Fruit fly (Drosophila melanogaster) whole organism, embryonic: ENCODE data around the gene LUBEL.

Source experiments
- Abd-B ChIP-seq: fragments of 200-800 bp; sonication (Bioruptor generic); optimal IDR thresholded peaks from 2 replicates; lab custom pipeline; 2018; ENCODE audit warnings: missing biosample characterization, mild to moderate bottlenecking, missing genetic modification characterization, moderate library complexity
- Ada2b ChIP-seq: fragments of 200-800 bp; sonication (Bioruptor generic); IDR thresholded peaks from 2 replicates; pipeline ENCODE4 v1.3.6; 2022; ENCODE audit warnings: missing biosample characterization, missing genetic modification characterization
- B-H2 ChIP-seq: fragments of 200-800 bp; sonication (Bioruptor generic); optimal IDR thresholded peaks from 2 replicates; lab custom pipeline; 2018; ENCODE audit warnings: missing biosample characterization, mild to moderate bottlenecking, missing genetic modification characterization
- Bgb ChIP-seq: fragments of 200-800 bp; sonication (Bioruptor generic); IDR thresholded peaks from 2 replicates; pipeline ENCODE4 v1.3.6; 2022; ENCODE audit warnings: missing biosample characterization, missing genetic modification characterization; ENCODE audit not compliant: partially characterized antibody
- CG10321 ChIP-seq: fragments of 200-800 bp; sonication (Bioruptor generic); IDR thresholded peaks from 2 replicates; pipeline ENCODE4 v1.3.6; 2022; ENCODE audit warnings: missing biosample characterization, missing genetic modification characterization
- CG10959 ChIP-seq: fragments of 200-800 bp; sonication (Bioruptor generic); IDR thresholded peaks from 2 replicates; pipeline ENCODE4 v1.3.6; 2022; ENCODE audit warnings: missing biosample characterization, missing genetic modification characterization
- CG11504 ChIP-seq: fragments of 200-800 bp; sonication (Bioruptor generic); optimal IDR thresholded peaks from 3 replicates; lab custom pipeline; 2019; ENCODE audit warnings: missing biosample characterization, mild to moderate bottlenecking, missing genetic modification characterization, moderate library complexity
- CG11695 ChIP-seq: fragments of 200-800 bp; sonication (Bioruptor generic); IDR thresholded peaks from 3 replicates; pipeline ENCODE4 v1.3.6; 2022; ENCODE audit warnings: missing biosample characterization, missing genetic modification characterization
- CG12219 ChIP-seq: fragments of 200-800 bp; sonication (Bioruptor generic); optimal IDR thresholded peaks from 3 replicates; lab custom pipeline; 2018; ENCODE audit warnings: missing biosample characterization, mild to moderate bottlenecking, missing genetic modification characterization
- CG12391 ChIP-seq: fragments of 200-800 bp; sonication (Bioruptor generic); optimal IDR thresholded peaks from 3 replicates; lab custom pipeline; 2018; ENCODE audit warnings: missing biosample characterization, mild to moderate bottlenecking, missing genetic modification characterization, moderate library complexity
- CG14441 ChIP-seq: fragments of 200-800 bp; sonication (Bioruptor generic); IDR thresholded peaks from 2 replicates; pipeline ENCODE4 v1.3.6; 2022; ENCODE audit warnings: missing biosample characterization, missing genetic modification characterization
- CG16815 ChIP-seq: fragments of 200-800 bp; sonication (Bioruptor generic); optimal IDR thresholded peaks from 3 replicates; lab custom pipeline; 2017; ENCODE audit warnings: missing biosample characterization, mild to moderate bottlenecking, missing genetic modification characterization
- CG17186 ChIP-seq: fragments of 200-800 bp; sonication (Bioruptor generic); optimal IDR thresholded peaks from 3 replicates; lab custom pipeline; 2017; ENCODE audit warnings: missing biosample characterization, missing genetic modification reagents, missing genetic modification characterization
- CG18011 ChIP-seq: fragments of 200-800 bp; sonication (Bioruptor generic); optimal IDR thresholded peaks from 2 replicates; lab custom pipeline; 2017; ENCODE audit warnings: missing biosample characterization, missing genetic modification characterization, mild to moderate bottlenecking, moderate library complexity, missing genotype
- CG2120 ChIP-seq: fragments of 200-800 bp; sonication (Bioruptor generic); optimal IDR thresholded peaks from 3 replicates; lab custom pipeline; 2016; ENCODE audit warnings: missing biosample characterization, missing genetic modification characterization
- CG2678 ChIP-seq: fragments of 200-800 bp; sonication (Bioruptor generic); optimal IDR thresholded peaks from 3 replicates; lab custom pipeline; 2019; ENCODE audit warnings: missing biosample characterization, mild to moderate bottlenecking, missing genetic modification characterization, moderate library complexity
- CG2875 ChIP-seq: fragments of 200-800 bp; sonication (Bioruptor generic); optimal IDR thresholded peaks from 2 replicates; lab custom pipeline; 2017; ENCODE audit warnings: missing biosample characterization, mild to moderate bottlenecking, missing genetic modification characterization, missing genetic modification reagents
- CG30020 ChIP-seq: fragments of 200-800 bp; optimal IDR thresholded peaks from 2 replicates; lab custom pipeline; 2019; ENCODE audit warnings: missing biosample characterization, mild to moderate bottlenecking, missing genetic modification characterization, moderate library complexity
- CG3065 ChIP-seq: fragments of 200-800 bp; sonication (Bioruptor generic); optimal IDR thresholded peaks from 2 replicates; lab custom pipeline; 2016; ENCODE audit warnings: missing biosample characterization, missing genetic modification characterization
- CG3281 ChIP-seq: fragments of 200-800 bp; sonication (Bioruptor generic); optimal IDR thresholded peaks from 3 replicates; lab custom pipeline; 2017; ENCODE audit warnings: missing biosample characterization, mild to moderate bottlenecking, missing genetic modification characterization
- CG3407 ChIP-seq: fragments of 200-800 bp; sonication (Bioruptor generic); optimal IDR thresholded peaks from 2 replicates; lab custom pipeline; 2018; ENCODE audit warnings: missing biosample characterization, mild to moderate bottlenecking, missing genetic modification characterization
- CG6765 ChIP-seq: fragments of 200-800 bp; sonication (Bioruptor generic); optimal IDR thresholded peaks from 3 replicates; lab custom pipeline; 2017; ENCODE audit warnings: missing biosample characterization, mild to moderate bottlenecking, missing genetic modification characterization
- CG7556 ChIP-seq: fragments of 200-800 bp; sonication (Bioruptor generic); optimal IDR thresholded peaks from 2 replicates; lab custom pipeline; 2017; ENCODE audit warnings: missing biosample characterization, mild to moderate bottlenecking, missing genetic modification characterization
- CG8944 ChIP-seq: fragments of 200-800 bp; sonication (Bioruptor generic); optimal IDR thresholded peaks from 3 replicates; lab custom pipeline; 2016; ENCODE audit warnings: missing biosample characterization, missing genetic modification characterization
- CrebB ChIP-seq: fragments of 200-800 bp; sonication (Bioruptor generic); optimal IDR thresholded peaks from 3 replicates; lab custom pipeline; 2018; ENCODE audit warnings: missing biosample characterization, mild to moderate bottlenecking, missing genetic modification characterization
- Dad ChIP-seq: fragments of 200-800 bp; sonication (Bioruptor generic); optimal IDR thresholded peaks from 3 replicates; lab custom pipeline; 2016; ENCODE audit warnings: missing biosample characterization, missing genetic modification characterization
- Dbx ChIP-seq: fragments of 200-800 bp; sonication (Bioruptor generic); IDR thresholded peaks from 3 replicates; pipeline ENCODE4 v1.3.6; 2022; ENCODE audit warnings: missing biosample characterization, missing genetic modification characterization
- Dip3 ChIP-seq: fragments of 200-800 bp; sonication (Bioruptor generic); optimal IDR thresholded peaks from 3 replicates; lab custom pipeline; 2016; ENCODE audit warnings: missing biosample characterization, missing genetic modification characterization
- MTF-1 ChIP-seq: fragments of 200-800 bp; sonication (Bioruptor generic); optimal IDR thresholded peaks from 2 replicates; lab custom pipeline; 2018; ENCODE audit warnings: missing biosample characterization, mild to moderate bottlenecking, missing genetic modification characterization, borderline replicate concordance
- Med ChIP-seq: fragments of 200-800 bp; sonication (Bioruptor generic); peaks from one replicate; lab custom pipeline; 2016; ENCODE audit warnings: missing biosample characterization, missing genetic modification characterization, mild to moderate bottlenecking, inconsistent platforms, moderate library complexity
- Mes4 ChIP-seq: fragments of 200-800 bp; sonication (Bioruptor generic); optimal IDR thresholded peaks from 2 replicates; lab custom pipeline; 2016; ENCODE audit warnings: missing biosample characterization, missing genetic modification characterization
- Nf-YA ChIP-seq: fragments of 200-800 bp; sonication (Bioruptor generic); IDR thresholded peaks from 2 replicates; pipeline ENCODE4 v1.3.6; 2022; ENCODE audit warnings: missing biosample characterization, missing genetic modification characterization
- Side ChIP-seq: fragments of 200-800 bp; sonication (Bioruptor generic); optimal IDR thresholded peaks from 2 replicates; lab custom pipeline; 2016; ENCODE audit warnings: missing biosample characterization, missing genetic modification characterization
- Sox102F ChIP-seq: fragments of 200-800 bp; sonication (Bioruptor generic); optimal IDR thresholded peaks from 2 replicates; lab custom pipeline; 2018; ENCODE audit warnings: missing biosample characterization, mild to moderate bottlenecking, missing genetic modification characterization, moderate library complexity
- Ssrp ChIP-seq: fragments of 200-800 bp; sonication (Bioruptor generic); optimal IDR thresholded peaks from 2 replicates; lab custom pipeline; 2018; ENCODE audit warnings: missing biosample characterization, mild to moderate bottlenecking, missing genetic modification characterization, moderate library complexity
- ab ChIP-seq: fragments of 200-800 bp; sonication (Bioruptor generic); optimal IDR thresholded peaks from 2 replicates; lab custom pipeline; 2016; ENCODE audit warnings: missing biosample characterization, missing genetic modification characterization
- ase ChIP-seq: fragments of 200-800 bp; sonication (Bioruptor generic); IDR thresholded peaks from 3 replicates; pipeline ENCODE4 v1.3.6; 2022; ENCODE audit warnings: missing biosample characterization, missing genetic modification characterization
- cad ChIP-seq: fragments of >200 bp; optimal IDR thresholded peaks from 2 replicates; lab custom pipeline; 2017; ENCODE audit warnings: missing biosample characterization, missing genetic modification characterization
- caup ChIP-seq: fragments of 200-800 bp; sonication (Bioruptor generic); optimal IDR thresholded peaks from 3 replicates; lab custom pipeline; 2017; ENCODE audit warnings: missing biosample characterization, mild to moderate bottlenecking, missing genetic modification characterization, moderate library complexity; ENCODE audit not compliant: severe bottlenecking
- ci ChIP-seq: fragments of 200-800 bp; sonication (Bioruptor generic); IDR thresholded peaks from 3 replicates; pipeline ENCODE4 v1.3.6; 2022; ENCODE audit warnings: missing biosample characterization, missing genetic modification characterization
- crp ChIP-seq, 2 experiments: fragments of 200-800 bp; sonication (Bioruptor generic); optimal IDR thresholded peaks; 2 replicates in 1 of 2; 3 replicates in 1 of 2; lab custom pipeline; 2017; ENCODE audit warnings: missing biosample characterization in 2 of 2, missing genetic modification characterization in 2 of 2, mild to moderate bottlenecking in 1 of 2, moderate library complexity in 1 of 2
- dan ChIP-seq: fragments of 200-800 bp; sonication (Bioruptor generic); IDR thresholded peaks from 2 replicates; pipeline ENCODE4 v1.3.6; 2022; ENCODE audit warnings: missing biosample characterization, missing genetic modification characterization
- hb ChIP-seq: fragments of 200-800 bp; sonication (Bioruptor generic); IDR thresholded peaks from 3 replicates; pipeline ENCODE4 v1.3.6; 2022; ENCODE audit warnings: missing biosample characterization, missing genetic modification characterization; ENCODE audit not compliant: partially characterized antibody
- jumu ChIP-seq: fragments of 200-800 bp; sonication (Bioruptor generic); optimal IDR thresholded peaks from 3 replicates; lab custom pipeline; 2016; ENCODE audit warnings: missing biosample characterization, missing genetic modification characterization
- nerfin-1 ChIP-seq: fragments of 200-800 bp; sonication (Bioruptor generic); optimal IDR thresholded peaks from 3 replicates; lab custom pipeline; 2019; ENCODE audit warnings: missing biosample characterization, mild to moderate bottlenecking, missing genetic modification characterization, moderate library complexity
- rib ChIP-seq: fragments of 200-800 bp; sonication (Bioruptor generic); IDR thresholded peaks from 2 replicates; pipeline ENCODE4 v1.3.6; 2022; ENCODE audit warnings: missing biosample characterization, missing genetic modification characterization
- run ChIP-seq: fragments of 200-800 bp; sonication (Bioruptor generic); optimal IDR thresholded peaks from 3 replicates; lab custom pipeline; 2018; ENCODE audit warnings: missing biosample characterization, mild to moderate bottlenecking, missing genetic modification characterization
- sens-2 ChIP-seq: fragments of 200-800 bp; sonication (Bioruptor generic); IDR thresholded peaks from 2 replicates; pipeline ENCODE4 v1.3.6; 2022; ENCODE audit warnings: missing biosample characterization, missing genetic modification characterization
- slp2 ChIP-seq: fragments of 200-800 bp; sonication (Bioruptor generic); optimal IDR thresholded peaks from 2 replicates; lab custom pipeline; 2016; ENCODE audit warnings: missing biosample characterization, missing genetic modification characterization
- trem ChIP-seq: fragments of 200-800 bp; optimal IDR thresholded peaks from 3 replicates; lab custom pipeline; 2019; ENCODE audit warnings: missing biosample characterization, mild to moderate bottlenecking, missing genetic modification characterization, moderate library complexity
- tx ChIP-seq: fragments of 200-800 bp; sonication (Bioruptor generic); optimal IDR thresholded peaks from 2 replicates; lab custom pipeline; 2016; ENCODE audit warnings: missing biosample characterization, missing genetic modification characterization

Gene LUBEL

dm6 chr2L:6787973-6788368 lies 15.4 kb upstream of the LUBEL start (continued):
- peak; percentile 17 for TF ChIP-seq Abd-B
- TF ChIP-seq run (tag; lab: Kevin White, UChicago) = no peak
- peak; percentile 38 for TF ChIP-seq CG12219
- TF ChIP-seq CG10959 (GFP tag; lab: Robert Waterston, UW) = peak; percentile 34
- no peak for TF ChIP-seq hb (GFP tag; lab: Robert Waterston, UW)
- TF ChIP-seq tx = peak; percentile 53
- TF ChIP-seq rib (GFP tag; lab: Robert Waterston, UW) = no peak
- no peak for TF ChIP-seq CG3407 (GFP tag; lab: Kevin White, UChicago)
- no peak for TF ChIP-seq CG6765 (GFP tag; lab: Kevin White, UChicago)
- peak; percentile 27; the same call in 1 of the 3 replicates for TF ChIP-seq ci (GFP tag; lab: Robert Waterston, UW)
- peak; percentile 61 for TF ChIP-seq CG7556 (GFP tag; lab: Kevin White, UChicago)
- no peak for TF ChIP-seq CrebB (tag; lab: Kevin White, UChicago)
- no peak for TF ChIP-seq Bgb (GFP tag; lab: Robert Waterston, UW)
- TF ChIP-seq CG16815 (GFP tag; lab: Kevin White, UChicago) = no peak
- TF ChIP-seq Dad = peak; percentile 36
- TF ChIP-seq Med (GFP tag; lab: Kevin White, UChicago) = peak; percentile 90
- TF ChIP-seq caup (GFP tag; lab: Kevin White, UChicago) = no peak
- TF ChIP-seq crp (GFP tag; optimal IDR thresholded peaks at IDR 0.05; lab: Kevin White, UChicago) = no peak
- TF ChIP-seq CG11504 (tag; lab: Kevin White, UChicago) = peak; percentile 47
- peak; percentile 14 for TF ChIP-seq ab (GFP tag; lab: Kevin White, UChicago)
- peak; percentile 61 for TF ChIP-seq trem (tag; lab: Kevin White, UChicago)
- TF ChIP-seq CG2678 (tag; lab: Kevin White, UChicago) = peak; percentile 70
- no peak for TF ChIP-seq B-H2
- TF ChIP-seq Dbx (GFP tag; lab: Robert Waterston, UW) = no peak
- 0 out of 3 replicates have a peak, but pooled peaks have one; percentile 50 for TF ChIP-seq ase (GFP tag; lab: Robert Waterston, UW)
- TF ChIP-seq Ada2b (GFP tag; lab: Robert Waterston, UW) = peak; percentile 51; the same call in 1 of the 2 replicates
- TF ChIP-seq dan (GFP tag; lab: Robert Waterston, UW) = no peak
- TF ChIP-seq CG3065 (GFP tag; lab: Kevin White, UChicago) = no peak
- no peak for TF ChIP-seq nerfin-1 (tag; lab: Kevin White, UChicago)
- no peak for TF ChIP-seq CG18011 (GFP tag; lab: Kevin White, UChicago)
- peak; percentile 44 for TF ChIP-seq slp2 (GFP tag; lab: Kevin White, UChicago)
- TF ChIP-seq CG17186 (GFP tag; lab: Kevin White, UChicago) = peak; percentile 32
- peak; percentile 66 for TF ChIP-seq Ssrp (tag; lab: Kevin White, UChicago)
- TF ChIP-seq Mes4 (GFP tag; lab: Kevin White, UChicago) = peak; percentile 44
- TF ChIP-seq CG11695 = peak; percentile 20; the same call in 1 of the 3 replicates
- TF ChIP-seq CG14441 (GFP tag; lab: Robert Waterston, UW) = no peak
- TF ChIP-seq Nf-YA (GFP tag; lab: Robert Waterston, UW) = no peak
- peak; percentile 78 for TF ChIP-seq Sox102F (GFP tag; lab: Kevin White, UChicago)
- no peak for TF ChIP-seq Side
- peak; percentile 35 for TF ChIP-seq CG2120 (GFP tag; lab: Kevin White, UChicago)
- TF ChIP-seq sens-2 (GFP tag; lab: Robert Waterston, UW) = peak; percentile 15; the same call in 1 of the 2 replicates
- TF ChIP-seq CG10321 (GFP tag; lab: Robert Waterston, UW) = no peak
- no peak for TF ChIP-seq MTF-1 (GFP tag; lab: Kevin White, UChicago)
- TF ChIP-seq CG8944 (GFP tag; lab: Kevin White, UChicago) = no peak
- peak; percentile 16 for TF ChIP-seq Dip3
- TF ChIP-seq cad (GFP tag; lab: Kevin White, UChicago) = no peak
- TF ChIP-seq jumu = no peak
- TF ChIP-seq CG12391 (tag; lab: Kevin White, UChicago) = peak; percentile 44
- TF ChIP-seq CG2875 (GFP tag; lab: Kevin White, UChicago) = peak; percentile 45
- peak; percentile 35 for TF ChIP-seq CG3281 (GFP tag; lab: Kevin White, UChicago)
- TF ChIP-seq CG30020 (tag; lab: Kevin White, UChicago) = no peak
